Worm (Caenorhabditis elegans): ENCODE data around the gene nhr-125.
A peak's percentile ranks its signal among the peaks of the same experiment; 100 is the strongest.

The nhr-125 gene

ce11 chrV:4346799-4347198 is 21.5 kb upstream of the nhr-125 start, which contains the start of gene mcm-7 (continued):
- peak in 1 of 2 experiments; percentile 30 for TF ChIP-seq hif-1 (tag; optimal IDR thresholded peaks at IDR 0.05)
- TF ChIP-seq nhr-41 (GFP tag; IDR thresholded peaks at IDR 0.05): no peak
- TF ChIP-seq nhr-6 (tag; optimal IDR thresholded peaks at IDR 0.05): peak; percentile 70
- no peak for TF ChIP-seq lim-7 (GFP tag; IDR thresholded peaks at IDR 0.05)
- TF ChIP-seq zip-11 (GFP tag; IDR thresholded peaks at IDR 0.05): no peak
- TF ChIP-seq hlh-11 (tag; optimal IDR thresholded peaks at IDR 0.05): peak; percentile 42
- peak; percentile 22 for TF ChIP-seq unc-130 (GFP tag; optimal IDR thresholded peaks at IDR 0.05)
- no peak for TF ChIP-seq skn-1 (tag; optimal IDR thresholded peaks at IDR 0.05)
- peak; percentile 39; the same call in 1 of the 2 replicates for TF ChIP-seq hmg-1.1 (GFP tag; IDR thresholded peaks at IDR 0.05)
- no peak for TF ChIP-seq zfp-3 (GFP tag; conservative IDR thresholded peaks at IDR 0.05)
- no peak for TF ChIP-seq Y5F2A.4 (GFP tag; optimal IDR thresholded peaks at IDR 0.05)
- TF ChIP-seq dmd-6 (GFP tag; IDR thresholded peaks at IDR 0.05): peak; percentile 25
- TF ChIP-seq nhr-77 (tag; optimal IDR thresholded peaks at IDR 0.05): no peak
- peak; percentile 68 for TF ChIP-seq lin-38 (GFP tag; IDR thresholded peaks at IDR 0.05)
- TF ChIP-seq mes-2 (tag; optimal IDR thresholded peaks at IDR 0.05; ENCODE audit: poor library complexity, severe bottlenecking): peak; percentile 79
- TF ChIP-seq ztf-7 (tag; optimal IDR thresholded peaks at IDR 0.05): no peak
- TF ChIP-seq zip-2 (tag; optimal IDR thresholded peaks at IDR 0.05): peak; percentile 8
- TF ChIP-seq nhr-76 (tag; optimal IDR thresholded peaks at IDR 0.05): no peak
- TF ChIP-seq lsy-2 (tag; optimal IDR thresholded peaks at IDR 0.05): peak in 1 of 2 experiments; percentile 78
- TF ChIP-seq mep-1 (tag; optimal IDR thresholded peaks at IDR 0.05): peak; percentile 71
- TF ChIP-seq duxl-1 (tag; optimal IDR thresholded peaks at IDR 0.05; ENCODE audit: poor library complexity): no peak

ce11 chrV:4346325-4346724 is 21.0 kb upstream of the nhr-125 start, which contains the start of gene hpo-18:
Gene hpo-18 (minus strand): TSS chrV:4346425.
- no peak for TF ChIP-seq attf-4 (tag; optimal IDR thresholded peaks at IDR 0.05)
- TF ChIP-seq aha-1 (tag): peak; percentile 67

- TF ChIP-seq ama-1 (optimal IDR thresholded peaks at IDR 0.05) (peak; percentile 74), F10B5.3 (tag; optimal IDR thresholded peaks at IDR 0.05) (no peak), nhr-41 (GFP tag; IDR thresholded peaks at IDR 0.05) (no peak), lim-7 (GFP tag; IDR thresholded peaks at IDR 0.05) (0 out of 2 replicates have a peak, but pooled peaks have one; percentile 19), pha-4 (GFP tag; IDR thresholded peaks at IDR 0.05) (0 out of 2 replicates have a peak, but pooled peaks have one; percentile 16), pha-4 (tag; optimal IDR thresholded peaks at IDR 0.05) (no peak), lin-38 (GFP tag; IDR thresholded peaks at IDR 0.05) (peak; percentile 44), egl-43 (GFP tag; IDR thresholded peaks at IDR 0.05) (0 out of 2 replicates have a peak, but pooled peaks have one; percentile 37), zfp-3 (GFP tag; conservative IDR thresholded peaks at IDR 0.05) (0 out of 2 replicates have a peak, but pooled peaks have one; percentile 29)
These were observed 20.4 kb upstream of the nhr-125 start, which contains the start of gene figl-1 for ce11 chrV:4345714-4346113. Gene figl-1 (minus strand): TSS chrV:4345999.

ce11 chrV:4341736-4342135 is 16.4 kb upstream of the nhr-125 start:
- TF ChIP-seq lsy-2 (tag; optimal IDR thresholded peaks at IDR 0.05) (no peak), zip-11 (GFP tag; IDR thresholded peaks at IDR 0.05) (no peak), pha-4 (GFP tag; IDR thresholded peaks at IDR 0.05) (no peak), pha-4 (tag; optimal IDR thresholded peaks at IDR 0.05) (no peak), lir-3 (tag; optimal IDR thresholded peaks at IDR 0.05) (no peak), lin-13 (GFP tag; optimal IDR thresholded peaks at IDR 0.05) (no peak), set-16 (GFP tag; IDR thresholded peaks at IDR 0.05) (no peak), cey-2 (tag; optimal IDR thresholded peaks at IDR 0.05; ENCODE audit: borderline replicate concordance, insufficient read depth) (no peak), D1046.2 (GFP tag; IDR thresholded peaks at IDR 0.05) (no peak), lin-38 (GFP tag; IDR thresholded peaks at IDR 0.05) (peak; percentile 42; the same call in 1 of the 2 replicates), sdz-12 (GFP tag; optimal IDR thresholded peaks at IDR 0.05) (no peak), nhr-6 (tag; optimal IDR thresholded peaks at IDR 0.05) (no peak), daf-16 (GFP tag; optimal IDR thresholded peaks at IDR 0.05) (no peak), daf-16 (tag; optimal IDR thresholded peaks at IDR 0.05) (peak; percentile 34), dpl-1 (GFP tag; optimal IDR thresholded peaks at IDR 0.05) (no peak), nhr-102 (tag; optimal IDR thresholded peaks at IDR 0.05) (no peak), egl-27 (tag; optimal IDR thresholded peaks at IDR 0.05) (no peak), F44E2.7 (GFP tag; IDR thresholded peaks at IDR 0.05) (no peak), skn-1 (tag; optimal IDR thresholded peaks at IDR 0.05) (no peak), ces-1 (GFP tag; optimal IDR thresholded peaks at IDR 0.05) (no peak), nhr-48 (tag; optimal IDR thresholded peaks at IDR 0.05) (no peak), mdt-29 (GFP tag; IDR thresholded peaks at IDR 0.05) (no peak), Y48G9A.11 (GFP tag; IDR thresholded peaks at IDR 0.05) (no peak), rbr-2 (tag; optimal IDR thresholded peaks at IDR 0.05) (no peak), hlh-30 (tag; optimal IDR thresholded peaks at IDR 0.05; ENCODE audit: insufficient read depth) (peak; percentile 14)

Measured in whole organism, L4 larva.